Worm (Caenorhabditis elegans) whole organism, late embryonic: ENCODE data around the gene spch-1.

Source experiments
- ceh-2 ChIP-seq: sonication (generic microtip); optimal IDR thresholded peaks from 2 replicates; lab custom pipeline; 2016; ENCODE audit warnings: missing genotype, missing genetic modification characterization, missing compliant biosample characterization
- ceh-48 ChIP-seq: sonication (generic microtip); optimal IDR thresholded peaks from 2 replicates; lab custom pipeline; 2016; ENCODE audit warnings: missing genetic modification characterization, inconsistent platforms, missing compliant biosample characterization
- che-1 ChIP-seq: sonication (generic microtip); optimal IDR thresholded peaks from 2 replicates; lab custom pipeline; 2016; ENCODE audit warnings: mild to moderate bottlenecking, missing genetic modification characterization, missing compliant biosample characterization
- hlh-8 ChIP-seq: sonication (generic microtip); optimal IDR thresholded peaks from 2 replicates; lab custom pipeline; 2016; ENCODE audit warnings: missing genotype, missing genetic modification characterization, missing compliant biosample characterization
- pag-3 ChIP-seq: sonication (generic microtip); optimal IDR thresholded peaks from 2 replicates; lab custom pipeline; 2016; ENCODE audit warnings: missing compliant biosample characterization, missing genetic modification characterization, borderline replicate concordance
- unc-3 ChIP-seq, 2 experiments: fragments of 200-800 bp in 1 of 2; sonication (Bioruptor generic) in 1 of 2; sonication (generic microtip) in 1 of 2; conservative IDR thresholded peaks in 1 of 2; optimal IDR thresholded peaks in 1 of 2; 2 replicates each; pipeline versions ENCODE4 v1.3.6 to Lab custom; 2016 to 2022; ENCODE audit warnings: missing compliant biosample characterization in 2 of 2, missing genetic modification characterization in 2 of 2, missing genetic modification reagents in 1 of 2

ce11 chrIV:10067541-10067940 lies 43.8 kb downstream of the spch-1 start, which contains the start of gene cwn-2:
- TF ChIP-seq che-1 (tag; lab: Kevin White, UChicago) (no peak), hlh-8 (tag; lab: Kevin White, UChicago) (no peak), ceh-48 (tag; lab: Kevin White, UChicago) (no peak), ceh-2 (tag; lab: Kevin White, UChicago) (no peak), pag-3 (tag; lab: Kevin White, UChicago) (no peak), unc-3 (GFP tag; conservative IDR thresholded peaks at IDR 0.05; lab: Robert Waterston, UW) (no peak), unc-3 (tag; optimal IDR thresholded peaks at IDR 0.05; lab: Kevin White, UChicago) (no peak)
